Fruit fly (Drosophila melanogaster): Measurements from ENCODE around the gene CG3308.
A peak's percentile ranks its signal among the peaks of the same experiment; 100 is the strongest.

Gene CG3308

dm6 chr3R:21271208-21271607 is 2.4 kb downstream of the CG3308 start (continued):
- TF ChIP-seq CG11723 (GFP tag; optimal IDR thresholded peaks at IDR 0.05) (no peak), fd96Cb (tag; optimal IDR thresholded peaks at IDR 0.05) (no peak), CG14441 (GFP tag; IDR thresholded peaks at IDR 0.05) (no peak), Scr (GFP tag; IDR thresholded peaks at IDR 0.05; ENCODE audit: partially characterized antibody) (no peak), CG13123 (GFP tag; optimal IDR thresholded peaks at IDR 0.05) (no peak), sens-2 (GFP tag; IDR thresholded peaks at IDR 0.05) (no peak), Bgb (GFP tag; IDR thresholded peaks at IDR 0.05; ENCODE audit: partially characterized antibody) (no peak), Adf1 (GFP tag; IDR thresholded peaks at IDR 0.05) (no peak), chinmo (GFP tag; IDR thresholded peaks at IDR 0.05; ENCODE audit: partially characterized antibody) (no peak), zen (tag; optimal IDR thresholded peaks at IDR 0.05) (no peak), CG31388 (GFP tag; optimal IDR thresholded peaks at IDR 0.05) (no peak), CG8478 (optimal IDR thresholded peaks at IDR 0.05) (no peak), CG8290 (GFP tag; optimal IDR thresholded peaks at IDR 0.05) (no peak), CG8290 (tag; optimal IDR thresholded peaks at IDR 0.05) (peak in 1 of 2 experiments; percentile 30), Neu2 (GFP tag; optimal IDR thresholded peaks at IDR 0.05; ENCODE audit: borderline replicate concordance) (no peak), CG11456 (GFP tag; IDR thresholded peaks at IDR 0.05) (no peak), CG1233 (GFP tag; optimal IDR thresholded peaks at IDR 0.05) (peak; percentile 35)

DNA sequence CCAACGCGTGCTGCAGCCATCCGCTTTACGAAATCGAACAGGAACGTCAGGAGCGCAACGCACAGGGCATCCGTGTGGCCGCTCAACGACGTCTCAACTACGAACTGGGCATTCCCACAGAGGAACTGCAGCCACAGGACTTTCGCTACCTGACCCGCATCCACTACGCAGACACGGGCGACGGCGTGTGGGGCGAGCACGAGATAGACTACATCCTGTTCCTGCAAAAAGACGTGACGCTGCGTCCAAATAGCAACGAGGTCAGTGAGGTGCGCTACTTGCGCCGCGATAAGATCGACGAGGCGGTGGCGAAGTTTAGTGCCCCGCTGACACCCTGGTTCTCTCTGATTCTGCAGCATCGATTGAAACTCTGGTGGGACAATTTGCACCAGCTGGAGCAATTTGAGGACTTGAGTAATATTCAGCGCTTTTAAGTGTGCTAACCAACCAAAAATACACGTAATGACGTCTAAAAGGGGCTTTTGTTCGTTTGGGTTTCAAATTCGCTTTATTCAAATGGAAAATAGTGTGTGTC is 2.9 kb downstream of the CG3308 start:
- TF ChIP-seq CG11085 (GFP tag; IDR thresholded peaks at IDR 0.05) (no peak), D (optimal IDR thresholded peaks at IDR 0.05) (no peak), D (GFP tag; optimal IDR thresholded peaks at IDR 0.05) (no peak), Med (GFP tag) (peak; percentile 56), D19A (tag; optimal IDR thresholded peaks at IDR 0.05) (no peak), Ets65A (GFP tag) (peak; percentile 72), Sox100B (GFP tag; optimal IDR thresholded peaks at IDR 0.05) (no peak)

- TF ChIP-seq CG12299 (tag; optimal IDR thresholded peaks at IDR 0.05) (no peak), CG10366 (GFP tag; IDR thresholded peaks at IDR 0.05) (peak; percentile 32; the same call in 1 of the 2 replicates), dimm (GFP tag; IDR thresholded peaks at IDR 0.05) (no peak), dpn (GFP tag; optimal IDR thresholded peaks at IDR 0.05) (peak; percentile 29 to 39), zfh2 (GFP tag; optimal IDR thresholded peaks at IDR 0.05) (peak; percentile 36), sob (GFP tag; IDR thresholded peaks at IDR 0.05) (peak; percentile 56), Rfx (GFP tag; IDR thresholded peaks at IDR 0.05) (peak; percentile 69), crp (GFP tag; optimal IDR thresholded peaks at IDR 0.05) (peak; percentile 80 to 96), gsb-n (tag; optimal IDR thresholded peaks at IDR 0.05) (no peak), HLH3B (GFP tag; IDR thresholded peaks at IDR 0.05) (no peak), CG7372 (GFP tag; IDR thresholded peaks at IDR 0.05) (no peak), tgo (GFP tag; IDR thresholded peaks at IDR 0.05) (no peak), CG2875 (GFP tag; optimal IDR thresholded peaks at IDR 0.05) (no peak), CG17912 (GFP tag; optimal IDR thresholded peaks at IDR 0.05) (peak; percentile 42), CG17568 (GFP tag; optimal IDR thresholded peaks at IDR 0.05) (no peak), lov (optimal IDR thresholded peaks at IDR 0.05) (no peak), lov (GFP tag; IDR thresholded peaks at IDR 0.05) (peak; percentile 76; the same call in 1 of the 3 replicates), salm (tag; optimal IDR thresholded peaks at IDR 0.05) (peak; percentile 0), croc (GFP tag; conservative IDR thresholded peaks at IDR 0.05) (peak; percentile 24; the same call in 1 of the 3 replicates), CG43689 (GFP tag; IDR thresholded peaks at IDR 0.05) (no peak), B-H1 (GFP tag; IDR thresholded peaks at IDR 0.05) (no peak), CG12744 (GFP tag; optimal IDR thresholded peaks at IDR 0.05) (no peak), row (GFP tag; IDR thresholded peaks at IDR 0.05) (peak; percentile 30; the same call in 1 of the 3 replicates), CG4424 (GFP tag; optimal IDR thresholded peaks at IDR 0.05) (peak; percentile 9), CG13296 (GFP tag; optimal IDR thresholded peaks at IDR 0.05) (peak; percentile 3), CG3407 (GFP tag; optimal IDR thresholded peaks at IDR 0.05) (no peak), dati (GFP tag; IDR thresholded peaks at IDR 0.05) (no peak), Myb (GFP tag; optimal IDR thresholded peaks at IDR 0.05) (peak; percentile 29)
Measured at dm6 chr3R:21269923-21270322, 3.7 kb downstream of the CG3308 start, which contains the start of the genes AP-2sigma and Idi. Gene AP-2sigma, minus strand, starts transcription at chr3R:21270075. Gene Idi, plus strand, starts transcription at chr3R:21270126.
